Fruit fly (Drosophila melanogaster) whole organism, embryonic: ENCODE results near the gene Gcat.

Experiments
- BEAF-32 ChIP-seq: fragments of 200-800 bp; sonication (Bioruptor generic); optimal IDR thresholded peaks from 3 replicates; lab custom pipeline; 2017; ENCODE audit warnings: missing biosample characterization, missing genetic modification characterization, mild to moderate bottlenecking, moderate library complexity, missing genetic modification reagents
- BtbVII ChIP-seq: fragments of 200-800 bp; sonication (Bioruptor generic); optimal IDR thresholded peaks from 3 replicates; lab custom pipeline; 2017; ENCODE audit warnings: missing biosample characterization, mild to moderate bottlenecking, missing genetic modification characterization
- CG11085 ChIP-seq: fragments of 200-800 bp; sonication (Bioruptor generic); IDR thresholded peaks from 2 replicates; pipeline ENCODE4 v1.3.6; 2022; ENCODE audit warnings: missing biosample characterization, missing genetic modification characterization
- CG1233 ChIP-seq: fragments of 200-800 bp; sonication (Bioruptor generic); optimal IDR thresholded peaks from 4 replicates; lab custom pipeline; 2018; ENCODE audit warnings: missing biosample characterization, mild to moderate bottlenecking, missing genetic modification characterization
- CG12391 ChIP-seq: fragments of 200-800 bp; sonication (Bioruptor generic); optimal IDR thresholded peaks from 3 replicates; lab custom pipeline; 2018; ENCODE audit warnings: missing biosample characterization, mild to moderate bottlenecking, missing genetic modification characterization, moderate library complexity
- CG14441 ChIP-seq: fragments of 200-800 bp; sonication (Bioruptor generic); IDR thresholded peaks from 2 replicates; pipeline ENCODE4 v1.3.6; 2022; ENCODE audit warnings: missing biosample characterization, missing genetic modification characterization
- CG14710 ChIP-seq: fragments of 200-800 bp; sonication (Bioruptor generic); optimal IDR thresholded peaks from 3 replicates; lab custom pipeline; 2019; ENCODE audit warnings: missing biosample characterization, mild to moderate bottlenecking, missing genetic modification characterization, moderate library complexity
- CG15601 ChIP-seq: fragments of 200-800 bp; sonication (Bioruptor generic); optimal IDR thresholded peaks from 3 replicates; lab custom pipeline; 2019; ENCODE audit warnings: missing biosample characterization, mild to moderate bottlenecking, missing genetic modification characterization, moderate library complexity
- CG1603 ChIP-seq: fragments of 200-800 bp; sonication (Bioruptor generic); optimal IDR thresholded peaks from 2 replicates; lab custom pipeline; 2019; ENCODE audit warnings: missing biosample characterization, mild to moderate bottlenecking, missing genetic modification characterization, moderate library complexity
- CG18262 ChIP-seq: fragments of 200-800 bp; optimal IDR thresholded peaks from 3 replicates; lab custom pipeline; 2019; ENCODE audit warnings: missing biosample characterization, mild to moderate bottlenecking, missing genetic modification characterization, moderate library complexity
- CG2116 ChIP-seq: fragments of 200-800 bp; sonication (Bioruptor generic); optimal IDR thresholded peaks from 3 replicates; lab custom pipeline; 2018; ENCODE audit warnings: missing biosample characterization, mild to moderate bottlenecking, missing genetic modification characterization
- CG2202 ChIP-seq: fragments of 200-800 bp; sonication (Bioruptor generic); optimal IDR thresholded peaks from 2 replicates; lab custom pipeline; 2018; ENCODE audit warnings: missing biosample characterization, mild to moderate bottlenecking, missing genetic modification characterization
- CG31388 ChIP-seq: fragments of 200-800 bp; sonication (Bioruptor generic); optimal IDR thresholded peaks from 2 replicates; lab custom pipeline; 2016; ENCODE audit warnings: missing biosample characterization, missing genetic modification characterization
- CG31441 ChIP-seq: fragments of 200-800 bp; sonication (Bioruptor generic); IDR thresholded peaks from 2 replicates; pipeline ENCODE4 v1.3.6; 2022; ENCODE audit warnings: missing biosample characterization, missing genetic modification characterization
- CG5953 ChIP-seq: fragments of 200-800 bp; sonication (Bioruptor generic); IDR thresholded peaks from 2 replicates; pipeline ENCODE4 v1.3.6; 2022; ENCODE audit warnings: missing biosample characterization, missing genetic modification characterization
- CG6654 ChIP-seq: fragments of 200-800 bp; sonication (Bioruptor generic); optimal IDR thresholded peaks from 2 replicates; lab custom pipeline; 2017; ENCODE audit warnings: missing biosample characterization, mild to moderate bottlenecking, missing genetic modification characterization
- CG7928 ChIP-seq: fragments of 200-800 bp; sonication (Bioruptor generic); optimal IDR thresholded peaks from 2 replicates; lab custom pipeline; 2017; ENCODE audit warnings: missing biosample characterization, mild to moderate bottlenecking, missing genetic modification characterization
- CG8478 ChIP-seq: fragments of >200 bp; optimal IDR thresholded peaks from 2 replicates; lab custom pipeline; 2018
- CoRest ChIP-seq: fragments of 200-800 bp; sonication (Bioruptor generic); optimal IDR thresholded peaks from 3 replicates; lab custom pipeline; 2018; ENCODE audit warnings: missing biosample characterization, mild to moderate bottlenecking, missing genetic modification characterization, moderate library complexity
- Deaf1 ChIP-seq: fragments of 200-800 bp; optimal IDR thresholded peaks from 3 replicates; lab custom pipeline; 2019; ENCODE audit warnings: missing biosample characterization, mild to moderate bottlenecking, missing genetic modification characterization, moderate library complexity
- Doc2 ChIP-seq: fragments of 200-800 bp; sonication (Bioruptor generic); IDR thresholded peaks from 2 replicates; pipeline ENCODE4 v1.3.6; 2022; ENCODE audit warnings: missing biosample characterization, missing genetic modification characterization
- E2f2 ChIP-seq: fragments of 200-800 bp; sonication (Bioruptor generic); IDR thresholded peaks from 2 replicates; pipeline ENCODE4 v1.3.6; 2022; ENCODE audit warnings: missing biosample characterization, missing genetic modification characterization
- Ets65A ChIP-seq: fragments of 200-800 bp; sonication (Bioruptor generic); peaks from one replicate; lab custom pipeline; 2016; ENCODE audit warnings: missing biosample characterization, missing genetic modification characterization
- GATAe ChIP-seq: fragments of 200-800 bp; sonication (Bioruptor generic); conservative IDR thresholded peaks from 2 replicates; pipeline ENCODE4 v1.3.6; 2022; ENCODE audit warnings: missing biosample characterization, missing genetic modification characterization
- Gug ChIP-seq: fragments of 200-800 bp; sonication (Bioruptor generic); IDR thresholded peaks from 4 replicates; pipeline ENCODE4 v1.3.6; 2022; ENCODE audit warnings: missing biosample characterization, missing genetic modification characterization
- Hr39 ChIP-seq: fragments of >200 bp; optimal IDR thresholded peaks from 2 replicates; lab custom pipeline; 2017
- Myb ChIP-seq: fragments of 200-800 bp; sonication (Bioruptor generic); optimal IDR thresholded peaks from 2 replicates; lab custom pipeline; 2016; ENCODE audit warnings: missing biosample characterization, missing genetic modification characterization
- Sin3A ChIP-seq: fragments of >200 bp; optimal IDR thresholded peaks from 2 replicates; lab custom pipeline; 2018
- YL-1 ChIP-seq: fragments of 200-800 bp; sonication (Bioruptor generic); optimal IDR thresholded peaks from 3 replicates; lab custom pipeline; 2017; ENCODE audit warnings: missing biosample characterization, mild to moderate bottlenecking, missing genetic modification characterization
- ap ChIP-seq: fragments of 200-800 bp; sonication (Bioruptor generic); IDR thresholded peaks from 2 replicates; pipeline ENCODE4 v1.3.6; 2022; ENCODE audit warnings: missing biosample characterization, missing genetic modification characterization
- br ChIP-seq: fragments of >200 bp; optimal IDR thresholded peaks from 2 replicates; lab custom pipeline; 2017
- crp ChIP-seq, 2 experiments: fragments of 200-800 bp; sonication (Bioruptor generic); optimal IDR thresholded peaks; 2 replicates in 1 of 2; 3 replicates in 1 of 2; lab custom pipeline; 2017; ENCODE audit warnings: missing biosample characterization in 2 of 2, missing genetic modification characterization in 2 of 2, mild to moderate bottlenecking in 1 of 2, moderate library complexity in 1 of 2
- dysf ChIP-seq: fragments of 200-800 bp; sonication (Bioruptor generic); IDR thresholded peaks from 3 replicates; pipeline ENCODE4 v1.3.6; 2022; ENCODE audit warnings: missing biosample characterization, missing genetic modification characterization
- exex ChIP-seq: fragments of 200-800 bp; sonication (Bioruptor generic); optimal IDR thresholded peaks from 4 replicates; lab custom pipeline; 2018; ENCODE audit warnings: missing biosample characterization, mild to moderate bottlenecking, missing genetic modification characterization, moderate library complexity
- gem ChIP-seq: fragments of 200-800 bp; sonication (Bioruptor generic); optimal IDR thresholded peaks from 2 replicates; lab custom pipeline; 2019; ENCODE audit warnings: missing biosample characterization, mild to moderate bottlenecking, missing genetic modification characterization, moderate library complexity
- her ChIP-seq: fragments of 200-800 bp; sonication (Bioruptor generic); optimal IDR thresholded peaks from 2 replicates; lab custom pipeline; 2016; ENCODE audit warnings: missing biosample characterization, missing genetic modification characterization
- kah ChIP-seq: fragments of 200-800 bp; sonication (Bioruptor generic); optimal IDR thresholded peaks from 2 replicates; lab custom pipeline; 2018; ENCODE audit warnings: missing biosample characterization, mild to moderate bottlenecking, missing genetic modification characterization
- lab ChIP-seq: fragments of 200-800 bp; sonication (Bioruptor generic); optimal IDR thresholded peaks from 3 replicates; lab custom pipeline; 2017; ENCODE audit warnings: missing biosample characterization, missing genetic modification characterization, mild to moderate bottlenecking, moderate library complexity, missing genetic modification reagents
- lola ChIP-seq, 3 experiments: fragments of >200 bp in 2 of 3; fragments of 200-800 bp in 1 of 3; sonication (Bioruptor generic) in 1 of 3; optimal IDR thresholded peaks; 2 replicates each; lab custom pipeline; 2017 to 2019; ENCODE audit warnings: missing biosample characterization in 3 of 3, missing genetic modification characterization in 3 of 3, mild to moderate bottlenecking in 1 of 3, moderate library complexity in 1 of 3
- phol ChIP-seq: fragments of 200-800 bp; sonication (Bioruptor generic); optimal IDR thresholded peaks from 3 replicates; lab custom pipeline; 2018; ENCODE audit warnings: missing biosample characterization, mild to moderate bottlenecking, missing genetic modification characterization, moderate library complexity
- row ChIP-seq: fragments of 200-800 bp; sonication (Bioruptor generic); IDR thresholded peaks from 3 replicates; pipeline ENCODE4 v1.3.6; 2022; ENCODE audit warnings: missing biosample characterization, missing genetic modification characterization
- sisA ChIP-seq: fragments of 200-800 bp; sonication (Bioruptor generic); IDR thresholded peaks from 2 replicates; pipeline ENCODE4 v1.3.6; 2022; ENCODE audit warnings: missing biosample characterization, missing genetic modification characterization
- sr ChIP-seq: fragments of 200-800 bp; sonication (Bioruptor generic); IDR thresholded peaks from 3 replicates; pipeline ENCODE4 v1.3.6; 2022; ENCODE audit warnings: missing biosample characterization, missing genetic modification characterization
- sug ChIP-seq: fragments of 200-800 bp; optimal IDR thresholded peaks from 2 replicates; lab custom pipeline; 2019; ENCODE audit warnings: missing biosample characterization, mild to moderate bottlenecking, missing genetic modification characterization, moderate library complexity
- trem ChIP-seq: fragments of 200-800 bp; optimal IDR thresholded peaks from 3 replicates; lab custom pipeline; 2019; ENCODE audit warnings: missing biosample characterization, mild to moderate bottlenecking, missing genetic modification characterization, moderate library complexity
- vvl ChIP-seq: fragments of 200-800 bp; sonication (Bioruptor generic); IDR thresholded peaks from 2 replicates; pipeline ENCODE4 v1.3.6; 2022; ENCODE audit warnings: missing biosample characterization, missing genetic modification characterization

The Gcat gene

DNA sequence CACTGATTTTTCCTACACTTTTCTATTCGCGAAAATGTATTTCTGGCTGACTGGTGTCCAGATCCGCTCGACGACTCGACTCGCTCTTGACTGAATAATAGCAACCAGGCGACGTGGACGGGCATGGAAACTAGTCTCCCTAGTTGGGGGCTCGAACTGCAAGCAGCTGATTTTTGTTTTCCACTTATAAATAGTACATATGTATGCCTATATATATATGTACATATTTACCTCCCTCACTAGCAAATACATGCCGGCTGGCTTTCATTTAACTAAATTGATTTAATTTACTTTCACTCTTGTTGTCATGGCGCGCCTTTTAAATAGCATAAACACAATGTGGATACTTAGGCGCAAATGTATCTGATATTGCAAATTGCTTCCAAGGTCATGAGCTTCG is at the start of gene Gcat:
Gene Gcat (minus strand): TSS at position 101 of the 400 bp plus-strand sequence.
- peak; percentile 26; the same call in 1 of the 2 replicates for TF ChIP-seq E2f2
- peak in 1 of 2 experiments; percentile 14 for TF ChIP-seq crp (GFP tag; optimal IDR thresholded peaks at IDR 0.05; lab: Kevin White, UChicago)
- TF ChIP-seq GATAe, result no peak
- TF ChIP-seq, all 482 proteins: peak for 2

DNA sequence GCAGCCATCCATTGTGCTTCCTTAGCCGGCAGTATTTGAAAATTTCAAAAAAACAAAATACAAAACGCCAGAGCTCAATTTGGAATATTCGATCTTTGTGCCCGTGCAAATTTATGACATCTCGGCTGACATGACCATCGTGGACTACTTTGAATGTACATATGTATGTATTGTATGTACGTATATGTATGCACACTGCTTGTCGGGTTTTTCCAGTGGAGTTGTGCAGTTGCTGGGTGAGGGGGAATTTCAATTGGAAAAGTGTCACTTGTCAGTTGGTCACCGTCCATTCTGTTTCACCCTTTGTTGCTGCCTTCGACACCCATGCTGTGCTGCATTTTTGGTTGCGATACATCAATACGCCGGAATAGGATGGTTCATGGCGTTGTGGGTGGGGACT is 47.0 kb upstream of the Gcat start, which contains the start of gene CG12521:
Gene CG12521 (minus strand): TSS at position 101 of the 400 bp plus-strand sequence.
- 0 out of 3 replicates have a peak, but pooled peaks have one; percentile 12 for TF ChIP-seq dysf (GFP tag; lab: Robert Waterston, UW)
- TF ChIP-seq CG1233 (GFP tag; lab: Kevin White, UChicago), result no peak
- no peak for TF ChIP-seq CG5953 (GFP tag; lab: Robert Waterston, UW)
- TF ChIP-seq CG31388 (GFP tag; lab: Kevin White, UChicago), result no peak

DNA sequence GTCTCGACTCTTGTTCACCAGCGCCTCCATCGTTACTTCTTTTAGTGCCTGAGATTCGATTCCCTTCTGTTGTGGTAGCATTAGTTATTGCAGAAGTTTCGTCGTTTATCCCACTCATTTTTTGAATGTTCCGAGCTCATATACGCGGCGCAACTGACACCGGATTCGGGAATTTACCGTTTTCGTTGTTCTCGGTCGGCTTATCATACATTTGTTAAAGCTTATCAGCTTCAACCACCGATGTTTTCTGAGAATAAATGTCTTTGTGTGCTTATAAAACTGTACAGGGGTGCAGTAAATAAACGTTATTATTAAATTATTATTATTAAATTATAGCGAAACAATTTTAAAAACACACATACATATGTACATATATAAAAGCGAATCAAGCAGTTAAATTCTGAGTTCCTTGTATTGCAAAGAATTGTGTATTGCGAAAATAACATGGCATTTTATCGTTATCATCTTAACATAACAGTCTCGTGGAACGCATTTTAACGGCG is 36.0 kb upstream of the Gcat start, which contains the start of gene CG43064:
Gene CG43064 (minus strand): TSS at position 147 of the 503 bp plus-strand sequence.
- TF ChIP-seq CG14710 (tag; lab: Kevin White, UChicago) (no peak), kah (no peak), GATAe (peak; percentile 77), CG15601 (tag; lab: Kevin White, UChicago) (peak; percentile 47), CG14441 (no peak), CG7928 (GFP tag; lab: Kevin White, UChicago) (peak; percentile 62), Hr39 (lab: Kevin White, UChicago) (no peak), BEAF-32 (GFP tag; lab: Kevin White, UChicago) (peak; percentile 7), CG2202 (tag; lab: Kevin White, UChicago) (no peak), exex (peak; percentile 18), row (0 out of 3 replicates have a peak, but pooled peaks have one; percentile 31), gem (tag; lab: Kevin White, UChicago) (peak; percentile 22), CG6654 (GFP tag; lab: Kevin White, UChicago) (peak; percentile 87), sug (tag; lab: Kevin White, UChicago) (no peak), CG1603 (tag; lab: Kevin White, UChicago) (no peak), CoRest (tag; lab: Kevin White, UChicago) (peak; percentile 1), Deaf1 (tag; lab: Kevin White, UChicago) (peak; percentile 77)

DNA sequence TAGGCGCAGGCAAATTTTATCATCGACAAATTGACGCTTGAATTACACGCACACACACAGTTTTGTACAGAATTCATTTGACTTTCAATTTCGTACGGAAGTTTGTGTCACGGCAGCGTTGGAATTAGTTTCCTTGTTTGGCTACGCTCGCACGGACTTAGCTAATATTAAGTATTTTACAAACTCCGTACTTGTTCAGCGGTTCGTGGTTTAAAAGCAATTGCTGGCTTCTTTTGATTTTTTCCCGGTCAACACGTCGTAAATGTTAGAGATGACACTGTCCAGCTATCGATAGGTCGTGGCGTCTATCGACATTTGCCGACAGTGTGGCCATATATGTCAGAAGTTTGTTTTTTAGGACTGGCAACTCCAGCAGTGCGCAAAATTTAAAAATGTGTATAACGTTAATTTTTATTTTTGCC is 32.6 kb upstream of the Gcat start, which contains the start of gene CycA:
Gene CycA (minus strand): TSS at position 283 of the 422 bp plus-strand sequence.
- TF ChIP-seq dysf (GFP tag; lab: Robert Waterston, UW) (no peak), CG31441 (GFP tag; lab: Robert Waterston, UW) (no peak), Gug (GFP tag; lab: Robert Waterston, UW) (no peak), CG11085 (GFP tag; lab: Robert Waterston, UW) (no peak), Myb (peak; percentile 85), Ets65A (GFP tag; lab: Kevin White, UChicago) (peak; percentile 83), CG18262 (tag; lab: Kevin White, UChicago) (peak; percentile 2), gem (tag; lab: Kevin White, UChicago) (no peak), YL-1 (GFP tag; lab: Kevin White, UChicago) (peak; percentile 53), CG1603 (tag; lab: Kevin White, UChicago) (peak; percentile 59), BtbVII (GFP tag; lab: Kevin White, UChicago) (no peak), phol (tag; lab: Kevin White, UChicago) (peak; percentile 72), her (GFP tag; lab: Kevin White, UChicago) (no peak), sisA (GFP tag; lab: Robert Waterston, UW) (no peak), CG8478 (lab: Kevin White, UChicago) (no peak), lab (GFP tag; lab: Kevin White, UChicago) (no peak), CG12391 (tag; lab: Kevin White, UChicago) (peak; percentile 25), vvl (GFP tag; lab: Robert Waterston, UW) (no peak), lola (GFP tag; optimal IDR thresholded peaks at IDR 0.05; lab: Kevin White, UChicago) (peak in 1 of 3 experiments; percentile 9), ap (no peak), trem (tag; lab: Kevin White, UChicago) (peak; percentile 87), CG2116 (GFP tag; lab: Kevin White, UChicago) (peak; percentile 87), CG1233 (GFP tag; lab: Kevin White, UChicago) (no peak), Doc2 (no peak), Sin3A (lab: Kevin White, UChicago) (peak; percentile 56), sr (GFP tag; lab: Robert Waterston, UW) (no peak), br (lab: Kevin White, UChicago) (no peak)
